Fruit fly (Drosophila melanogaster): ENCODE measurements around the gene Prosbeta2.

DNA sequence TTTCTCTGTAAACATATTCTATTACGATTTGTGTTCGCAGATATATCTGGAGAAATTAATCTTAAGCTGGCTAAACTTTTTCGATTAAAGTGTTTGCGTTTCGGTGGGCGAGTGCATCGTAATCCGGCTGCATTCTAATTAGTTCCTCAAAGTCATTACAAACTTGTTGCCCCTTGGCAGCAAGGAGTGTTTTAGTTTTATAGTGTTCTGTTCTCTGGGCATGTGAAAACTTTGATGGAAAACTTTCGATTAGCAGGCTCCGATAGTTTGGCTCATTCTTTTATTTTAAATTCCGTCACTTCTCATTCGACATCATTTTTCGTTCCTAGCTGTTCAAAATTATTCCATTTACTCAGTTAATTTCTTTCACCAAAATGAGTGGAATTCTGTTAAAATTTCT, 23.4 kb downstream of the Prosbeta2 start, which contains the start of gene CG32148:
- no peak for TF ChIP-seq CG8478 (optimal IDR thresholded peaks at IDR 0.05)
- no peak for TF ChIP-seq CTCF (optimal IDR thresholded peaks at IDR 0.05)

Measured in S2 (cell line).